Fruit fly (Drosophila melanogaster): Measurements from ENCODE around the gene CG7376.

The CG7376 gene

dm6 chr3L:6192822-6193555 lies 18.9 kb downstream of the CG7376 start, which contains the start of the genes Sf3b6 and Tnpo (continued):
- TF ChIP-seq CG8119 (GFP tag; IDR thresholded peaks at IDR 0.05) (no peak; the same call in 1 of the 3 replicates), Eip93F (GFP tag; optimal IDR thresholded peaks at IDR 0.05) (peak; percentile 23), fkh (GFP tag; optimal IDR thresholded peaks at IDR 0.05) (no peak), CG3032 (tag; optimal IDR thresholded peaks at IDR 0.05) (peak; percentile 84), CG6792 (GFP tag; optimal IDR thresholded peaks at IDR 0.05) (peak; percentile 75), vri (GFP tag; optimal IDR thresholded peaks at IDR 0.05) (no peak), Ets96B (tag; optimal IDR thresholded peaks at IDR 0.05) (peak; percentile 73), CG9139 (GFP tag; optimal IDR thresholded peaks at IDR 0.05) (no peak), Eip75B (GFP tag; optimal IDR thresholded peaks at IDR 0.05) (no peak), Gug (GFP tag; IDR thresholded peaks at IDR 0.05) (no peak; the same call in 1 of the 2 replicates), CG3919 (GFP tag; optimal IDR thresholded peaks at IDR 0.05) (no peak), CG16779 (tag; optimal IDR thresholded peaks at IDR 0.05) (no peak), Hr4 (GFP tag; optimal IDR thresholded peaks at IDR 0.05) (no peak), acj6 (GFP tag; optimal IDR thresholded peaks at IDR 0.05) (peak; percentile 83), CG6854 (GFP tag; optimal IDR thresholded peaks at IDR 0.05) (no peak), eg (GFP tag; IDR thresholded peaks at IDR 0.05) (no peak), ss (GFP tag; optimal IDR thresholded peaks at IDR 0.05) (no peak), Sox14 (GFP tag; optimal IDR thresholded peaks at IDR 0.05) (peak; percentile 79), CG15336 (GFP tag; IDR thresholded peaks at IDR 0.05) (peak; percentile 59), Ets21C (GFP tag; optimal IDR thresholded peaks at IDR 0.05) (peak; percentile 82), lz (GFP tag; optimal IDR thresholded peaks at IDR 0.05) (peak; percentile 86), CG6163 (GFP tag; IDR thresholded peaks at IDR 0.05) (no peak)

dm6 chr3L:6193556-6194114 lies 19.6 kb downstream of the CG7376 start:
- no peak for TF ChIP-seq CG11294 (GFP tag; IDR thresholded peaks at IDR 0.05)
- no peak for TF ChIP-seq CG11902 (GFP tag; optimal IDR thresholded peaks at IDR 0.05)
- TF ChIP-seq Eip75B (GFP tag; optimal IDR thresholded peaks at IDR 0.05) = no peak
- no peak for TF ChIP-seq CG8319 (GFP tag; optimal IDR thresholded peaks at IDR 0.05)
- no peak for TF ChIP-seq CG10631 (GFP tag; optimal IDR thresholded peaks at IDR 0.05)
- TF ChIP-seq CG3919 (GFP tag; optimal IDR thresholded peaks at IDR 0.05) = no peak
- TF ChIP-seq CG32006 (GFP tag; optimal IDR thresholded peaks at IDR 0.05) = no peak
- no peak for TF ChIP-seq CG1621 (tag; optimal IDR thresholded peaks at IDR 0.05)

dm6 chr3L:6200173-6200572 lies 26.1 kb downstream of the CG7376 start, which contains the start of gene CG8219:
Gene CG8219 (plus strand): TSS chr3L:6200473.
- TF ChIP-seq dsx (GFP tag; optimal IDR thresholded peaks at IDR 0.05; ENCODE audit: poor library complexity, severe bottlenecking) (no peak), CG8319 (GFP tag; optimal IDR thresholded peaks at IDR 0.05) (no peak), eg (GFP tag; IDR thresholded peaks at IDR 0.05) (no peak), CG11762 (GFP tag; optimal IDR thresholded peaks at IDR 0.05; ENCODE audit: insufficient read depth) (no peak), CG11294 (GFP tag; IDR thresholded peaks at IDR 0.05) (no peak), CG8119 (GFP tag; IDR thresholded peaks at IDR 0.05) (no peak), Lpt (GFP tag; optimal IDR thresholded peaks at IDR 0.05) (no peak), salr (GFP tag; optimal IDR thresholded peaks at IDR 0.05) (no peak), Smox (GFP tag; optimal IDR thresholded peaks at IDR 0.05) (no peak), CG16779 (tag; optimal IDR thresholded peaks at IDR 0.05) (no peak), CG6854 (GFP tag; optimal IDR thresholded peaks at IDR 0.05) (no peak), CG10631 (GFP tag; optimal IDR thresholded peaks at IDR 0.05) (no peak)

All from whole organism, prepupa.